Worm (Caenorhabditis elegans) whole organism, late embryonic: ENCODE measurements around the gene dpf-4.

ENCODE experiments used
- elt-2 ChIP-seq: sonication (generic microtip); optimal IDR thresholded peaks from 2 replicates; lab custom pipeline; 2016; ENCODE audit warnings: missing genetic modification reagents, missing genetic modification characterization, missing compliant biosample characterization
- hlh-15 ChIP-seq: sonication (generic microtip); optimal IDR thresholded peaks from 2 replicates; lab custom pipeline; 2016; ENCODE audit warnings: missing genetic modification characterization, missing compliant biosample characterization
- hlh-8 ChIP-seq: sonication (generic microtip); optimal IDR thresholded peaks from 2 replicates; lab custom pipeline; 2016; ENCODE audit warnings: missing genotype, missing genetic modification characterization, missing compliant biosample characterization
- nhr-11 ChIP-seq: fragments of 150-350 bp; optimal IDR thresholded peaks from 2 replicates; lab custom pipeline; 2014; ENCODE audit warnings: missing biosample characterization, missing genetic modification characterization
- pag-3 ChIP-seq: sonication (generic microtip); optimal IDR thresholded peaks from 2 replicates; lab custom pipeline; 2016; ENCODE audit warnings: missing compliant biosample characterization, missing genetic modification characterization, borderline replicate concordance
- pha-4 ChIP-seq: fragments of 150-350 bp; optimal IDR thresholded peaks from 2 replicates; lab custom pipeline; 2018; ENCODE audit warnings: missing biosample characterization, missing genetic modification reagents, missing genetic modification characterization
- pros-1 ChIP-seq: fragments of 150-350 bp; optimal IDR thresholded peaks from 2 replicates; lab custom pipeline; 2014; ENCODE audit warnings: missing biosample characterization, missing genetic modification reagents, missing genetic modification characterization

- TF ChIP-seq hlh-8, result no peak
- TF ChIP-seq pros-1 (tag; lab: Kevin White, UChicago), result no peak
- TF ChIP-seq pag-3 (tag; lab: Kevin White, UChicago), result no peak
- no peak for TF ChIP-seq nhr-11 (tag; lab: Kevin White, UChicago)
- TF ChIP-seq elt-2 (tag; lab: Kevin White, UChicago), result no peak
- no peak for TF ChIP-seq hlh-15 (tag; lab: Kevin White, UChicago)
- no peak for TF ChIP-seq pha-4
These were observed 36.8 kb downstream of the dpf-4 start, which contains the start of gene pxl-1 for ce11 chrIII:5895913-5896312.
